Fruit fly (Drosophila melanogaster) whole organism, embryonic: ENCODE measurements around the gene sob.

ENCODE experiments used
- Antp ChIP-seq: fragments of 200-800 bp; sonication (Bioruptor generic); optimal IDR thresholded peaks from 3 replicates; lab custom pipeline; 2016; ENCODE audit warnings: missing biosample characterization, missing genetic modification characterization
- CG11398 ChIP-seq: fragments of 200-800 bp; sonication (Bioruptor generic); optimal IDR thresholded peaks from 2 replicates; lab custom pipeline; 2016; ENCODE audit warnings: missing biosample characterization, missing genetic modification characterization
- CG12236 ChIP-seq: fragments of 200-800 bp; sonication (Bioruptor generic); optimal IDR thresholded peaks from 2 replicates; lab custom pipeline; 2016; ENCODE audit warnings: missing biosample characterization, missing genetic modification characterization
- CG12659 ChIP-seq: fragments of 200-800 bp; sonication (Bioruptor generic); optimal IDR thresholded peaks from 3 replicates; lab custom pipeline; 2017; ENCODE audit warnings: mild to moderate bottlenecking, missing biosample characterization, missing genetic modification reagents, missing genetic modification characterization
- CG13424 ChIP-seq: fragments of 200-800 bp; sonication (Bioruptor generic); optimal IDR thresholded peaks from 2 replicates; lab custom pipeline; 2019; ENCODE audit warnings: missing biosample characterization, mild to moderate bottlenecking, missing genetic modification characterization, moderate library complexity
- CG13624 ChIP-seq: fragments of 200-800 bp; sonication (Bioruptor generic); optimal IDR thresholded peaks from 2 replicates; lab custom pipeline; 2016; ENCODE audit warnings: missing biosample characterization, missing genetic modification characterization
- CG15011 ChIP-seq: fragments of 200-800 bp; sonication (Bioruptor generic); optimal IDR thresholded peaks from 3 replicates; lab custom pipeline; 2018; ENCODE audit warnings: missing biosample characterization, mild to moderate bottlenecking, missing genetic modification characterization
- CG1529 ChIP-seq: fragments of 200-800 bp; sonication (Bioruptor generic); optimal IDR thresholded peaks from 3 replicates; lab custom pipeline; 2018; ENCODE audit warnings: missing biosample characterization, missing genetic modification characterization
- CG15601 ChIP-seq: fragments of 200-800 bp; sonication (Bioruptor generic); optimal IDR thresholded peaks from 3 replicates; lab custom pipeline; 2019; ENCODE audit warnings: missing biosample characterization, mild to moderate bottlenecking, missing genetic modification characterization, moderate library complexity
- CG1603 ChIP-seq: fragments of 200-800 bp; sonication (Bioruptor generic); optimal IDR thresholded peaks from 2 replicates; lab custom pipeline; 2019; ENCODE audit warnings: missing biosample characterization, mild to moderate bottlenecking, missing genetic modification characterization, moderate library complexity
- CG1647 ChIP-seq: fragments of 200-800 bp; sonication (Bioruptor generic); optimal IDR thresholded peaks from 3 replicates; lab custom pipeline; 2016; ENCODE audit warnings: missing biosample characterization, missing genetic modification characterization
- CG18476 ChIP-seq: fragments of 200-800 bp; sonication (Bioruptor generic); optimal IDR thresholded peaks from 2 replicates; lab custom pipeline; 2016; ENCODE audit warnings: missing biosample characterization, mild to moderate bottlenecking, missing genetic modification characterization
- CG18764 ChIP-seq: fragments of 200-800 bp; sonication (Bioruptor generic); optimal IDR thresholded peaks from 3 replicates; lab custom pipeline; 2016; ENCODE audit warnings: missing biosample characterization, missing genetic modification characterization
- CG2199 ChIP-seq: fragments of 200-800 bp; sonication (Bioruptor generic); IDR thresholded peaks from 3 replicates; pipeline ENCODE4 v1.3.6; 2022; ENCODE audit warnings: missing biosample characterization, missing genetic modification characterization
- CG31441 ChIP-seq: fragments of 200-800 bp; sonication (Bioruptor generic); IDR thresholded peaks from 2 replicates; pipeline ENCODE4 v1.3.6; 2022; ENCODE audit warnings: missing biosample characterization, missing genetic modification characterization
- CG3995 ChIP-seq: fragments of 200-800 bp; sonication (Bioruptor generic); optimal IDR thresholded peaks from 3 replicates; lab custom pipeline; 2016; ENCODE audit warnings: missing biosample characterization, missing genetic modification characterization
- CG6854 ChIP-seq: fragments of 200-800 bp; sonication (Bioruptor generic); optimal IDR thresholded peaks from 3 replicates; lab custom pipeline; 2017; ENCODE audit warnings: missing biosample characterization, mild to moderate bottlenecking, missing genetic modification characterization
- CG8089 ChIP-seq: fragments of 200-800 bp; sonication (Bioruptor generic); optimal IDR thresholded peaks from 3 replicates; lab custom pipeline; 2016; ENCODE audit warnings: missing biosample characterization, missing genetic modification characterization
- CG8944 ChIP-seq: fragments of 200-800 bp; sonication (Bioruptor generic); optimal IDR thresholded peaks from 3 replicates; lab custom pipeline; 2016; ENCODE audit warnings: missing biosample characterization, missing genetic modification characterization
- Camta ChIP-seq: fragments of 200-800 bp; sonication (Bioruptor generic); optimal IDR thresholded peaks from 2 replicates; lab custom pipeline; 2016; ENCODE audit warnings: missing biosample characterization, missing genetic modification characterization
- Chrac-16 ChIP-seq: fragments of 200-800 bp; sonication (Bioruptor generic); optimal IDR thresholded peaks from 3 replicates; lab custom pipeline; 2016; ENCODE audit warnings: missing biosample characterization, missing genetic modification characterization
- CrebB ChIP-seq: fragments of 200-800 bp; sonication (Bioruptor generic); optimal IDR thresholded peaks from 3 replicates; lab custom pipeline; 2018; ENCODE audit warnings: missing biosample characterization, mild to moderate bottlenecking, missing genetic modification characterization
- Dbx ChIP-seq: fragments of 200-800 bp; sonication (Bioruptor generic); IDR thresholded peaks from 3 replicates; pipeline ENCODE4 v1.3.6; 2022; ENCODE audit warnings: missing biosample characterization, missing genetic modification characterization
- Deaf1 ChIP-seq: fragments of 200-800 bp; optimal IDR thresholded peaks from 3 replicates; lab custom pipeline; 2019; ENCODE audit warnings: missing biosample characterization, mild to moderate bottlenecking, missing genetic modification characterization, moderate library complexity
- Hr51 ChIP-seq, 2 experiments: fragments of 200-800 bp; sonication (Bioruptor generic); optimal IDR thresholded peaks; 2 replicates in 1 of 2; 3 replicates in 1 of 2; lab custom pipeline; 2016 to 2018; ENCODE audit warnings: missing biosample characterization in 2 of 2, missing genetic modification characterization in 2 of 2, mild to moderate bottlenecking in 1 of 2, moderate library complexity in 1 of 2
- MESR4 ChIP-seq: fragments of 200-800 bp; sonication (Bioruptor generic); optimal IDR thresholded peaks from 2 replicates; lab custom pipeline; 2018; ENCODE audit warnings: missing biosample characterization, mild to moderate bottlenecking, missing genetic modification characterization, moderate library complexity
- Nf-YA ChIP-seq: fragments of 200-800 bp; sonication (Bioruptor generic); IDR thresholded peaks from 2 replicates; pipeline ENCODE4 v1.3.6; 2022; ENCODE audit warnings: missing biosample characterization, missing genetic modification characterization
- amos ChIP-seq: fragments of 200-800 bp; sonication (Bioruptor generic); IDR thresholded peaks from 2 replicates; pipeline ENCODE4 v1.3.6; 2022; ENCODE audit warnings: missing biosample characterization, missing genetic modification characterization; ENCODE audit not compliant: partially characterized antibody
- bsh ChIP-seq, 2 experiments: fragments of 200-800 bp; sonication (Bioruptor generic); optimal IDR thresholded peaks; 2 replicates each; lab custom pipeline; 2017 to 2018; ENCODE audit warnings: mild to moderate bottlenecking in 2 of 2, missing biosample characterization in 2 of 2, missing genetic modification characterization in 2 of 2, moderate library complexity in 1 of 2
- chif ChIP-seq, 2 experiments: fragments of 200-800 bp; sonication (Bioruptor generic); optimal IDR thresholded peaks; 3 replicates each; lab custom pipeline; 2016; ENCODE audit warnings: missing biosample characterization in 2 of 2, missing genetic modification characterization in 2 of 2
- croc ChIP-seq: fragments of 200-800 bp; sonication (Bioruptor generic); conservative IDR thresholded peaks from 3 replicates; pipeline ENCODE4 v1.3.6; 2022; ENCODE audit warnings: missing biosample characterization, missing genetic modification characterization
- dysf ChIP-seq: fragments of 200-800 bp; sonication (Bioruptor generic); IDR thresholded peaks from 3 replicates; pipeline ENCODE4 v1.3.6; 2022; ENCODE audit warnings: missing biosample characterization, missing genetic modification characterization
- gsb-n ChIP-seq: fragments of 200-800 bp; sonication (Bioruptor generic); optimal IDR thresholded peaks from 3 replicates; lab custom pipeline; 2018; ENCODE audit warnings: missing biosample characterization, mild to moderate bottlenecking, missing genetic modification characterization
- her ChIP-seq: fragments of 200-800 bp; sonication (Bioruptor generic); optimal IDR thresholded peaks from 2 replicates; lab custom pipeline; 2016; ENCODE audit warnings: missing biosample characterization, missing genetic modification characterization
- jumu ChIP-seq: fragments of 200-800 bp; sonication (Bioruptor generic); optimal IDR thresholded peaks from 3 replicates; lab custom pipeline; 2016; ENCODE audit warnings: missing biosample characterization, missing genetic modification characterization
- ken ChIP-seq: fragments of 200-800 bp; sonication (Bioruptor generic); IDR thresholded peaks from 3 replicates; pipeline ENCODE4 v1.3.6; 2022; ENCODE audit warnings: missing biosample characterization, missing genetic modification characterization
- lbe ChIP-seq: fragments of 200-800 bp; sonication (Bioruptor generic); optimal IDR thresholded peaks from 2 replicates; lab custom pipeline; 2016; ENCODE audit warnings: missing biosample characterization, mild to moderate bottlenecking, missing genetic modification characterization
- lola ChIP-seq, 3 experiments: fragments of >200 bp in 2 of 3; fragments of 200-800 bp in 1 of 3; sonication (Bioruptor generic) in 1 of 3; optimal IDR thresholded peaks; 2 replicates each; lab custom pipeline; 2017 to 2019; ENCODE audit warnings: missing biosample characterization in 3 of 3, missing genetic modification characterization in 3 of 3, mild to moderate bottlenecking in 1 of 3, moderate library complexity in 1 of 3
- pho ChIP-seq: fragments of 200-800 bp; sonication (Bioruptor generic); optimal IDR thresholded peaks from 2 replicates; lab custom pipeline; 2016; ENCODE audit warnings: missing biosample characterization, missing genetic modification characterization
- psq ChIP-seq: fragments of 200-800 bp; sonication (Bioruptor generic); optimal IDR thresholded peaks from 2 replicates; lab custom pipeline; 2017; ENCODE audit warnings: missing biosample characterization, missing genetic modification characterization
- rib ChIP-seq: fragments of 200-800 bp; sonication (Bioruptor generic); IDR thresholded peaks from 2 replicates; pipeline ENCODE4 v1.3.6; 2022; ENCODE audit warnings: missing biosample characterization, missing genetic modification characterization
- ro ChIP-seq: fragments of 200-800 bp; sonication (Bioruptor generic); IDR thresholded peaks from 2 replicates; pipeline ENCODE4 v1.3.6; 2022; ENCODE audit warnings: missing biosample characterization, missing genetic modification characterization
- scrt ChIP-seq: fragments of 200-800 bp; sonication (Bioruptor generic); optimal IDR thresholded peaks from 2 replicates; lab custom pipeline; 2018; ENCODE audit warnings: missing biosample characterization, mild to moderate bottlenecking, missing genetic modification characterization, moderate library complexity
- sens ChIP-seq: fragments of 200-800 bp; sonication (Bioruptor generic); peaks from one replicate; lab custom pipeline; 2016; ENCODE audit warnings: missing biosample characterization, missing genetic modification characterization
- sens-2 ChIP-seq: fragments of 200-800 bp; sonication (Bioruptor generic); IDR thresholded peaks from 2 replicates; pipeline ENCODE4 v1.3.6; 2022; ENCODE audit warnings: missing biosample characterization, missing genetic modification characterization
- sim ChIP-seq: fragments of 200-800 bp; sonication (Bioruptor generic); IDR thresholded peaks from 2 replicates; pipeline ENCODE4 v1.3.6; 2022; ENCODE audit warnings: missing biosample characterization, missing genetic modification characterization
- sug ChIP-seq: fragments of 200-800 bp; optimal IDR thresholded peaks from 2 replicates; lab custom pipeline; 2019; ENCODE audit warnings: missing biosample characterization, mild to moderate bottlenecking, missing genetic modification characterization, moderate library complexity
- tup ChIP-seq: fragments of 200-800 bp; sonication (Bioruptor generic); optimal IDR thresholded peaks from 2 replicates; lab custom pipeline; 2016; ENCODE audit warnings: missing biosample characterization, mild to moderate bottlenecking, missing genetic modification characterization, moderate library complexity
- vvl ChIP-seq: fragments of 200-800 bp; sonication (Bioruptor generic); IDR thresholded peaks from 2 replicates; pipeline ENCODE4 v1.3.6; 2022; ENCODE audit warnings: missing biosample characterization, missing genetic modification characterization
- wdn ChIP-seq: fragments of 200-800 bp; sonication (Bioruptor generic); IDR thresholded peaks from 2 replicates; pipeline ENCODE4 v1.3.6; 2022; ENCODE audit warnings: missing biosample characterization, missing genetic modification characterization
- zen2 ChIP-seq: fragments of 200-800 bp; sonication (Bioruptor generic); IDR thresholded peaks from 3 replicates; pipeline ENCODE4 v1.3.6; 2022; ENCODE audit warnings: missing biosample characterization, missing genetic modification characterization; ENCODE audit not compliant: partially characterized antibody

Gene sob

DNA sequence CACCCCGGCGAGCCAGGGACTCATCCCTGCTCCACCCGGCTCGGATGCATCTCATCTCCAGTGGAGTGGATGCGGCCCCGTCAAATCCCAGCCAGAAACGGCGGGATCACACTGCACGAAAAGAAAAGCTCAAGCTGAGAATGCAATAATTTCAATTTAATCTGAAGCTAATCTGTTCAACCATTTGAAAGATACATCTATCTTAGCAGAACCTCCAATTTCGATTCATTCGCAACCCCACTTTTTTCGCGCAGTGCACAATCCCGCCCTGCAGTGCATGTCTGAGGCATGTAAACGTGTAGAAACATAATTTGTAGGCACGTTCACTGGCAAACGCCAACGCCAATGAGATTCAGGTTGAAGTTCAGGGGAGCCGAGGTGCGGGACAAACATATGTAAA, 17.9 kb upstream of the sob start (continued):
- TF ChIP-seq CG8089 (GFP tag; lab: Kevin White, UChicago), result peak; percentile 39
- peak; percentile 41 for TF ChIP-seq jumu (GFP tag; lab: Kevin White, UChicago)
- no peak for TF ChIP-seq CG15601 (tag; lab: Kevin White, UChicago)
- TF ChIP-seq Nf-YA (GFP tag; lab: Robert Waterston, UW), result no peak
- peak; percentile 40 for TF ChIP-seq CG8944 (GFP tag; lab: Kevin White, UChicago)
- TF ChIP-seq croc (GFP tag; lab: Robert Waterston, UW), result no peak; the same call in 2 of the 3 replicates
- peak; percentile 65 for TF ChIP-seq Antp (GFP tag; lab: Kevin White, UChicago)
- peak in 1 of 3 experiments; percentile 49 for TF ChIP-seq lola (GFP tag; optimal IDR thresholded peaks at IDR 0.05; lab: Kevin White, UChicago)
- peak; percentile 80 for TF ChIP-seq CG1603 (tag; lab: Kevin White, UChicago)
- peak; percentile 1 for TF ChIP-seq her
- TF ChIP-seq Hr51 (GFP tag; optimal IDR thresholded peaks at IDR 0.05; lab: Kevin White, UChicago), result peak in 1 of 2 experiments; percentile 21
- no peak for TF ChIP-seq MESR4 (GFP tag; lab: Kevin White, UChicago)
- no peak for TF ChIP-seq scrt (GFP tag; lab: Kevin White, UChicago)
- TF ChIP-seq CG18476 (GFP tag; lab: Kevin White, UChicago), result no peak
- TF ChIP-seq chif (GFP tag; optimal IDR thresholded peaks at IDR 0.05; lab: Kevin White, UChicago), result peak; percentile 47 to 60
- TF ChIP-seq rib, result no peak
- no peak for TF ChIP-seq sens-2
- no peak for TF ChIP-seq tup
- peak; percentile 25 for TF ChIP-seq gsb-n (tag; lab: Kevin White, UChicago)
- peak; percentile 63; the same call in 2 of the 3 replicates for TF ChIP-seq dysf (GFP tag; lab: Robert Waterston, UW)
- no peak for TF ChIP-seq CG15011
- TF ChIP-seq CG12236, result peak; percentile 21
- peak; percentile 11 for TF ChIP-seq CG1529 (GFP tag; lab: Kevin White, UChicago)
- no peak for TF ChIP-seq amos (GFP tag; lab: Robert Waterston, UW)
- TF ChIP-seq ro (GFP tag; lab: Robert Waterston, UW), result peak; percentile 38; the same call in 1 of the 2 replicates
- no peak for TF ChIP-seq CG6854 (GFP tag; lab: Kevin White, UChicago)
- TF ChIP-seq bsh (GFP tag; optimal IDR thresholded peaks at IDR 0.05; lab: Kevin White, UChicago), result peak in 1 of 2 experiments; percentile 74
- no peak for TF ChIP-seq CG11398 (GFP tag; lab: Kevin White, UChicago)
- peak; percentile 26 for TF ChIP-seq CG18764 (GFP tag; lab: Kevin White, UChicago)
- TF ChIP-seq psq (GFP tag; lab: Kevin White, UChicago), result no peak
- TF ChIP-seq lbe (GFP tag; lab: Kevin White, UChicago), result no peak
- no peak for TF ChIP-seq CG3995 (GFP tag; lab: Kevin White, UChicago)
- TF ChIP-seq CG1647 (GFP tag; lab: Kevin White, UChicago), result no peak
- TF ChIP-seq pho, result no peak
- TF ChIP-seq vvl, result peak; percentile 59
- no peak for TF ChIP-seq CrebB
- TF ChIP-seq Deaf1 (tag; lab: Kevin White, UChicago), result no peak
- TF ChIP-seq CG13624, result no peak
- no peak for TF ChIP-seq zen2
- peak; percentile 91 for TF ChIP-seq sens
- no peak for TF ChIP-seq CG2199 (GFP tag; lab: Robert Waterston, UW)
- TF ChIP-seq sug, result no peak
- TF ChIP-seq Dbx (GFP tag; lab: Robert Waterston, UW), result no peak
- TF ChIP-seq sim, result no peak
- peak; percentile 57; the same call in 1 of the 3 replicates for TF ChIP-seq ken
- TF ChIP-seq CG31441 (GFP tag; lab: Robert Waterston, UW), result peak; percentile 52
- TF ChIP-seq Chrac-16, result peak; percentile 40
- no peak for TF ChIP-seq wdn (GFP tag; lab: Robert Waterston, UW)
- TF ChIP-seq Camta (GFP tag; lab: Kevin White, UChicago), result peak; percentile 20
- TF ChIP-seq CG13424 (tag; lab: Kevin White, UChicago), result peak; percentile 26
- TF ChIP-seq CG12659 (GFP tag; lab: Kevin White, UChicago), result no peak
